ENCODE assay signal across 2 fruit fly cellular contexts in the genomic region with DNA sequence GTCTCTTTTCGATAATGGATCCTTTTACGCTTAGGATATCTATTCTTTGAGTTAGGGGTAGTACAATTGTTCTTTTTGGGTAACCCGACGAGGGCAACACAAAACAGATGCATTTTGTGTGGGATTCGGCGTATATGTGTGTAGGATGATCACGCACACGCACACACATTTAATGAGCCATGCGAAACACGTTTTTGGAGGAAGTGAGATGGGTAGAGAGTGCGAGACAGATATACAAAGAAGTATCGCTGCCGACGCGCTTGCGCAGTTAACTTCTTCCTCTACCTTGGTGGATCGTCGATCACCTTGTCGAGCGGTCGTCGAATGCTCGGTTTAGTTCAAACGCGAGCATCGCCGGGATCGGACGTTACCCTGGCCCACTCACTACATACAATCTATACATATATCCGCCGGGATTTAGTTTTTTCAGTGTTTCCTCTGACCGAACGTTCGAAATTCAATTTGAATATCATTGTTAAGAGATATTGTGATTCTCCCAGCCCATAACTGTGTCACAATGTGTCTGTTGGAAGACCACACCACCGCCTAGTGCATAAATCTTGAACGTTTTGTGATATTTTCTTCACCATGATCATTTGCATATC.
TF ChIP-seq lines count a peak whose summit lies in the region.

No protein-coding gene starts in this region.

TF ChIP-seq in whole organism, embryonic, 481 proteins besides CTCF, POLR2A, EP300 and RAD21 (continued from another document and continues in another):
- TF ChIP-seq ttk (GFP tag; IDR thresholded peaks at IDR 0.05; lab: Robert Waterston, UW) (no peak), maf-S (GFP tag; optimal IDR thresholded peaks at IDR 0.05; lab: Kevin White, UChicago) (no peak), Camta (GFP tag; optimal IDR thresholded peaks at IDR 0.05; lab: Kevin White, UChicago) (no peak), YL-1 (GFP tag; optimal IDR thresholded peaks at IDR 0.05; lab: Kevin White, UChicago) (no peak), chif (GFP tag; optimal IDR thresholded peaks at IDR 0.05; lab: Kevin White, UChicago) (no peak), CG10654 (GFP tag; optimal IDR thresholded peaks at IDR 0.05; lab: Kevin White, UChicago) (no peak), ems (GFP tag; optimal IDR thresholded peaks at IDR 0.05; lab: Kevin White, UChicago) (no peak), NK7.1 (GFP tag; optimal IDR thresholded peaks at IDR 0.05; lab: Kevin White, UChicago) (no peak), CG1792 (GFP tag; optimal IDR thresholded peaks at IDR 0.05; lab: Kevin White, UChicago) (no peak), Hmr (GFP tag; optimal IDR thresholded peaks at IDR 0.05; lab: Kevin White, UChicago) (no peak), Pdp1 (GFP tag; optimal IDR thresholded peaks at IDR 0.05; lab: Kevin White, UChicago) (no peak), gro (GFP tag; optimal IDR thresholded peaks at IDR 0.05; lab: Kevin White, UChicago) (no peak), twi (tag; optimal IDR thresholded peaks at IDR 0.05; lab: Kevin White, UChicago) (peak; percentile 96), klu (GFP tag; IDR thresholded peaks at IDR 0.05; lab: Robert Waterston, UW) (no peak), CG18476 (GFP tag; optimal IDR thresholded peaks at IDR 0.05; lab: Kevin White, UChicago) (no peak), crp (GFP tag; optimal IDR thresholded peaks at IDR 0.05; lab: Kevin White, UChicago) (no peak), C15 (GFP tag; IDR thresholded peaks at IDR 0.05; lab: Robert Waterston, UW) (no peak), Fer2 (tag; optimal IDR thresholded peaks at IDR 0.05; lab: Kevin White, UChicago) (no peak), her (GFP tag; optimal IDR thresholded peaks at IDR 0.05; lab: Kevin White, UChicago) (no peak), Adf1 (GFP tag; IDR thresholded peaks at IDR 0.05; lab: Robert Waterston, UW) (peak; percentile 38; the same call in 1 of the 2 replicates), CG2712 (tag; optimal IDR thresholded peaks at IDR 0.05; lab: Kevin White, UChicago) (peak; percentile 27), p53 (GFP tag; optimal IDR thresholded peaks at IDR 0.05; lab: Kevin White, UChicago) (no peak), CG17361 (GFP tag; IDR thresholded peaks at IDR 0.05; lab: Robert Waterston, UW) (no peak), jigr1 (GFP tag; IDR thresholded peaks at IDR 0.05; lab: Robert Waterston, UW) (no peak), MESR4 (GFP tag; optimal IDR thresholded peaks at IDR 0.05; lab: Kevin White, UChicago) (peak; percentile 1), CG6254 (GFP tag; optimal IDR thresholded peaks at IDR 0.05; lab: Kevin White, UChicago) (peak; percentile 5), cas (GFP tag; IDR thresholded peaks at IDR 0.05; lab: Robert Waterston, UW) (no peak), Oaz (GFP tag; IDR thresholded peaks at IDR 0.05; lab: Robert Waterston, UW) (no peak), CG14860 (GFP tag; IDR thresholded peaks at IDR 0.05; lab: Robert Waterston, UW; ENCODE audit: partially characterized antibody) (no peak), PHDP (tag; optimal IDR thresholded peaks at IDR 0.05; lab: Kevin White, UChicago) (no peak), hkb (optimal IDR thresholded peaks at IDR 0.05; lab: Kevin White, UChicago) (no peak), hkb (GFP tag; IDR thresholded peaks at IDR 0.05; lab: Robert Waterston, UW) (no peak), Med (GFP tag; lab: Kevin White, UChicago) (peak; percentile 68), NC2α (GFP tag; optimal IDR thresholded peaks at IDR 0.05; lab: Kevin White, UChicago) (no peak), CG18764 (GFP tag; optimal IDR thresholded peaks at IDR 0.05; lab: Kevin White, UChicago) (no peak), CG2120 (GFP tag; optimal IDR thresholded peaks at IDR 0.05; lab: Kevin White, UChicago) (no peak), Lpt (GFP tag; optimal IDR thresholded peaks at IDR 0.05; lab: Kevin White, UChicago) (peak; percentile 80), Gsc (GFP tag; IDR thresholded peaks at IDR 0.05; lab: Robert Waterston, UW) (no peak), HLHmδ (GFP tag; optimal IDR thresholded peaks at IDR 0.05; lab: Kevin White, UChicago) (peak; percentile 68), hb (GFP tag; IDR thresholded peaks at IDR 0.05; lab: Robert Waterston, UW; ENCODE audit: partially characterized antibody) (no peak), zfh1 (GFP tag; IDR thresholded peaks at IDR 0.05; lab: Robert Waterston, UW) (no peak), onecut (GFP tag; IDR thresholded peaks at IDR 0.05; lab: Robert Waterston, UW) (no peak), nmo (GFP tag; optimal IDR thresholded peaks at IDR 0.05; lab: Kevin White, UChicago) (no peak), CG2875 (GFP tag; optimal IDR thresholded peaks at IDR 0.05; lab: Kevin White, UChicago) (no peak), Elba2 (GFP tag; optimal IDR thresholded peaks at IDR 0.05; lab: Kevin White, UChicago) (peak; percentile 46), gcm (GFP tag; optimal IDR thresholded peaks at IDR 0.05; lab: Kevin White, UChicago) (peak; percentile 1), psq (GFP tag; optimal IDR thresholded peaks at IDR 0.05; lab: Kevin White, UChicago) (no peak), Stat92E (GFP tag; optimal IDR thresholded peaks at IDR 0.05; lab: Kevin White, UChicago) (no peak), Dfd (GFP tag; optimal IDR thresholded peaks at IDR 0.05; lab: Kevin White, UChicago) (no peak), Sin3A (optimal IDR thresholded peaks at IDR 0.05; lab: Kevin White, UChicago) (no peak), CG16863 (GFP tag; optimal IDR thresholded peaks at IDR 0.05; lab: Kevin White, UChicago) (no peak), CG32772 (GFP tag; IDR thresholded peaks at IDR 0.05; lab: Robert Waterston, UW) (no peak), cwo (GFP tag; optimal IDR thresholded peaks at IDR 0.05; lab: Kevin White, UChicago) (no peak), toy (GFP tag; IDR thresholded peaks at IDR 0.05; lab: Robert Waterston, UW) (no peak), CG14441 (GFP tag; IDR thresholded peaks at IDR 0.05; lab: Robert Waterston, UW) (no peak), CG9215 (GFP tag; IDR thresholded peaks at IDR 0.05; lab: Robert Waterston, UW) (no peak), Vsx1 (GFP tag; optimal IDR thresholded peaks at IDR 0.05; lab: Kevin White, UChicago) (no peak), CG18599 (GFP tag; optimal IDR thresholded peaks at IDR 0.05; lab: Kevin White, UChicago) (no peak), CG16815 (GFP tag; optimal IDR thresholded peaks at IDR 0.05; lab: Kevin White, UChicago) (no peak), CG32767 (GFP tag; IDR thresholded peaks at IDR 0.05; lab: Robert Waterston, UW) (peak; percentile 26; the same call in 1 of the 2 replicates), CG6791 (GFP tag; IDR thresholded peaks at IDR 0.05; lab: Robert Waterston, UW; ENCODE audit: partially characterized antibody) (peak; percentile 64; the same call in 1 of the 3 replicates), al (GFP tag; IDR thresholded peaks at IDR 0.05; lab: Robert Waterston, UW) (no peak), CG10959 (GFP tag; IDR thresholded peaks at IDR 0.05; lab: Robert Waterston, UW) (no peak), CkIIα-i1 (GFP tag; IDR thresholded peaks at IDR 0.05; lab: Robert Waterston, UW) (no peak), Chrac-16 (GFP tag; optimal IDR thresholded peaks at IDR 0.05; lab: Kevin White, UChicago) (no peak), cato (GFP tag; optimal IDR thresholded peaks at IDR 0.05; lab: Kevin White, UChicago; ENCODE audit: borderline replicate concordance) (no peak)

TF ChIP-seq in whole organism, prepupa, 60 proteins besides CTCF, POLR2A, EP300 and RAD21 (continued from another document):
- peak; percentile 5 for TF ChIP-seq vri (GFP tag; optimal IDR thresholded peaks at IDR 0.05; lab: Kevin White, UChicago)
- TF ChIP-seq Sox14 (GFP tag; optimal IDR thresholded peaks at IDR 0.05; lab: Kevin White, UChicago) = no peak
- TF ChIP-seq Sox15 (GFP tag; optimal IDR thresholded peaks at IDR 0.05; lab: Kevin White, UChicago) = no peak
- TF ChIP-seq fkh (GFP tag; optimal IDR thresholded peaks at IDR 0.05; lab: Kevin White, UChicago) = no peak
- TF ChIP-seq CG34406 (GFP tag; optimal IDR thresholded peaks at IDR 0.05; lab: Kevin White, UChicago) = peak; percentile 11
- no peak for TF ChIP-seq CG9139 (GFP tag; optimal IDR thresholded peaks at IDR 0.05; lab: Kevin White, UChicago)
